Worm (Caenorhabditis elegans): ENCODE measurements around the gene F41C3.8.

The F41C3.8 gene

ce11 chrII:4675481-4675880, 40.4 kb upstream of the F41C3.8 start, which contains the start of gene T05A7.3:
TSS of gene T05A7.3 (plus strand) at chrII:4675781.
- no peak for TF ChIP-seq F13C5.2 (tag; optimal IDR thresholded peaks at IDR 0.05)
- no peak for TF ChIP-seq ceh-36 (tag; optimal IDR thresholded peaks at IDR 0.05)
- TF ChIP-seq tra-4 (tag; optimal IDR thresholded peaks at IDR 0.05), result no peak
- TF ChIP-seq hmbx-1 (tag; optimal IDR thresholded peaks at IDR 0.05), result no peak
- no peak for TF ChIP-seq sea-1 (GFP tag; conservative IDR thresholded peaks at IDR 0.05)
- no peak for TF ChIP-seq flt-1 (GFP tag; IDR thresholded peaks at IDR 0.05)
- TF ChIP-seq ama-1 (optimal IDR thresholded peaks at IDR 0.05), result no peak
- TF ChIP-seq ceh-13 (GFP tag; optimal IDR thresholded peaks at IDR 0.05), result no peak
- TF ChIP-seq hnd-1 (tag; optimal IDR thresholded peaks at IDR 0.05), result no peak

ce11 chrII:4676241-4676640, 39.6 kb upstream of the F41C3.8 start:
- no peak for TF ChIP-seq flt-1 (GFP tag; IDR thresholded peaks at IDR 0.05)
- no peak for TF ChIP-seq sea-1 (GFP tag; conservative IDR thresholded peaks at IDR 0.05)
- TF ChIP-seq ama-1 (optimal IDR thresholded peaks at IDR 0.05), result no peak
- no peak for TF ChIP-seq hmg-4 (GFP tag; optimal IDR thresholded peaks at IDR 0.05)
- TF ChIP-seq F13C5.2 (tag; optimal IDR thresholded peaks at IDR 0.05), result no peak
- TF ChIP-seq ceh-13 (GFP tag; optimal IDR thresholded peaks at IDR 0.05), result no peak
- no peak for TF ChIP-seq tbx-11 (GFP tag; IDR thresholded peaks at IDR 0.05)
- no peak for TF ChIP-seq hmbx-1 (tag; optimal IDR thresholded peaks at IDR 0.05)
- no peak for TF ChIP-seq B0310.2 (tag; optimal IDR thresholded peaks at IDR 0.05)
- TF ChIP-seq pes-1 (GFP tag; IDR thresholded peaks at IDR 0.05), result no peak
- TF ChIP-seq tbx-37 (GFP tag; conservative IDR thresholded peaks at IDR 0.05), result no peak
- TF ChIP-seq scrt-1 (GFP tag; IDR thresholded peaks at IDR 0.05), result no peak
- no peak for TF ChIP-seq aly-1 (tag; optimal IDR thresholded peaks at IDR 0.05)
- TF ChIP-seq ets-7 (tag; optimal IDR thresholded peaks at IDR 0.05), result no peak
- no peak for TF ChIP-seq ceh-36 (tag; optimal IDR thresholded peaks at IDR 0.05)

ce11 chrII:4677916-4678315, 37.9 kb upstream of the F41C3.8 start, which contains the start of gene T05A7.1:
TSS of gene T05A7.1 (plus strand) at chrII:4678216.
- TF ChIP-seq ceh-36 (tag; optimal IDR thresholded peaks at IDR 0.05) (no peak), F13C5.2 (tag; optimal IDR thresholded peaks at IDR 0.05) (no peak), scrt-1 (GFP tag; IDR thresholded peaks at IDR 0.05) (no peak), tbx-37 (GFP tag; conservative IDR thresholded peaks at IDR 0.05) (no peak), flt-1 (GFP tag; IDR thresholded peaks at IDR 0.05) (no peak), hmbx-1 (tag; optimal IDR thresholded peaks at IDR 0.05) (no peak), tbx-11 (GFP tag; IDR thresholded peaks at IDR 0.05) (no peak), tra-4 (tag; optimal IDR thresholded peaks at IDR 0.05) (no peak), ets-7 (tag; optimal IDR thresholded peaks at IDR 0.05) (no peak), aly-1 (tag; optimal IDR thresholded peaks at IDR 0.05) (no peak), B0310.2 (tag; optimal IDR thresholded peaks at IDR 0.05) (no peak), ceh-13 (GFP tag; optimal IDR thresholded peaks at IDR 0.05) (no peak), sea-1 (GFP tag; conservative IDR thresholded peaks at IDR 0.05) (no peak), hnd-1 (tag; optimal IDR thresholded peaks at IDR 0.05) (no peak)

- TF ChIP-seq B0310.2 (tag; optimal IDR thresholded peaks at IDR 0.05) (no peak), aly-1 (tag; optimal IDR thresholded peaks at IDR 0.05) (no peak), tra-4 (tag; optimal IDR thresholded peaks at IDR 0.05) (no peak), F13C5.2 (tag; optimal IDR thresholded peaks at IDR 0.05) (no peak), hmg-4 (GFP tag; optimal IDR thresholded peaks at IDR 0.05) (no peak), tbx-37 (GFP tag; conservative IDR thresholded peaks at IDR 0.05) (no peak), flt-1 (GFP tag; IDR thresholded peaks at IDR 0.05) (no peak), hnd-1 (tag; optimal IDR thresholded peaks at IDR 0.05) (no peak), sea-1 (GFP tag; conservative IDR thresholded peaks at IDR 0.05) (no peak)
Measured at ce11 chrII:4681391-4681790, 34.5 kb upstream of the F41C3.8 start, which contains the start of gene T05A7.7. TSS of gene T05A7.7 (minus strand) at chrII:4681491.

ce11 chrII:4683693-4684092, 32.2 kb upstream of the F41C3.8 start, which contains the start of gene sre-40:
TSS of gene sre-40 (minus strand) at chrII:4683793.
- TF ChIP-seq sea-1 (GFP tag; conservative IDR thresholded peaks at IDR 0.05), result no peak
- no peak for TF ChIP-seq tbx-11 (GFP tag; IDR thresholded peaks at IDR 0.05)
- TF ChIP-seq B0310.2 (tag; optimal IDR thresholded peaks at IDR 0.05), result no peak
- no peak for TF ChIP-seq F13C5.2 (tag; optimal IDR thresholded peaks at IDR 0.05)
- no peak for TF ChIP-seq hmg-4 (GFP tag; optimal IDR thresholded peaks at IDR 0.05)
- no peak for TF ChIP-seq pes-1 (GFP tag; IDR thresholded peaks at IDR 0.05)
- TF ChIP-seq aly-1 (tag; optimal IDR thresholded peaks at IDR 0.05), result no peak
- no peak for TF ChIP-seq ceh-13 (GFP tag; optimal IDR thresholded peaks at IDR 0.05)
- TF ChIP-seq ets-7 (tag; optimal IDR thresholded peaks at IDR 0.05), result no peak
- no peak for TF ChIP-seq flt-1 (GFP tag; IDR thresholded peaks at IDR 0.05)

- TF ChIP-seq tbx-11 (GFP tag; IDR thresholded peaks at IDR 0.05) (no peak), B0310.2 (tag; optimal IDR thresholded peaks at IDR 0.05) (no peak)
Measured at ce11 chrII:4684852-4685251, 31.0 kb upstream of the F41C3.8 start.

ce11 chrII:4686941-4687340, 28.9 kb upstream of the F41C3.8 start, which contains the start of gene sre-39:
TSS of gene sre-39 (plus strand) at chrII:4687241.
- no peak for TF ChIP-seq B0310.2 (tag; optimal IDR thresholded peaks at IDR 0.05)
- TF ChIP-seq scrt-1 (GFP tag; IDR thresholded peaks at IDR 0.05), result no peak
- no peak for TF ChIP-seq hmg-4 (GFP tag; optimal IDR thresholded peaks at IDR 0.05)
- no peak for TF ChIP-seq tbx-11 (GFP tag; IDR thresholded peaks at IDR 0.05)
- TF ChIP-seq F13C5.2 (tag; optimal IDR thresholded peaks at IDR 0.05), result no peak

ce11 chrII:4689477-4689876, 26.4 kb upstream of the F41C3.8 start, which contains the start of gene F10G7.12:
TSS of gene F10G7.12 (plus strand) at chrII:4689777.
- no peak for TF ChIP-seq flt-1 (GFP tag; IDR thresholded peaks at IDR 0.05)
- TF ChIP-seq aly-1 (tag; optimal IDR thresholded peaks at IDR 0.05), result no peak
- no peak for TF ChIP-seq ceh-13 (GFP tag; optimal IDR thresholded peaks at IDR 0.05)
- TF ChIP-seq tra-4 (tag; optimal IDR thresholded peaks at IDR 0.05), result no peak
- no peak for TF ChIP-seq sea-1 (GFP tag; conservative IDR thresholded peaks at IDR 0.05)
- TF ChIP-seq pes-1 (GFP tag; IDR thresholded peaks at IDR 0.05), result no peak
- TF ChIP-seq hnd-1 (tag; optimal IDR thresholded peaks at IDR 0.05), result no peak
- no peak for TF ChIP-seq tbx-11 (GFP tag; IDR thresholded peaks at IDR 0.05)
- no peak for TF ChIP-seq hmbx-1 (tag; optimal IDR thresholded peaks at IDR 0.05)
- no peak for TF ChIP-seq hmg-4 (GFP tag; optimal IDR thresholded peaks at IDR 0.05)
- TF ChIP-seq ceh-36 (tag; optimal IDR thresholded peaks at IDR 0.05), result no peak
- TF ChIP-seq tbx-37 (GFP tag; conservative IDR thresholded peaks at IDR 0.05), result no peak
